Fruit fly (Drosophila melanogaster): ENCODE measurements around the gene CG15822.

- TF ChIP-seq Dll (optimal IDR thresholded peaks at IDR 0.05) (no peak), usp (GFP tag; optimal IDR thresholded peaks at IDR 0.05) (no peak), CG8478 (optimal IDR thresholded peaks at IDR 0.05) (no peak), EcR (GFP tag; optimal IDR thresholded peaks at IDR 0.05) (no peak), psq (optimal IDR thresholded peaks at IDR 0.05) (no peak), pan (optimal IDR thresholded peaks at IDR 0.05) (no peak)
Measured at dm6 chr3L:2163608-2164007, at the start of gene CG15822.

All from whole organism.